Fruit fly (Drosophila melanogaster): ENCODE measurements around the gene CG9922.

CG9922 gene

dm6 chr3R:14025795-14026194, 10.4 kb downstream of the CG9922 start (continued):
- no peak for TF ChIP-seq CG4854 (GFP tag; optimal IDR thresholded peaks at IDR 0.05)
- no peak for TF ChIP-seq CG7928 (GFP tag; optimal IDR thresholded peaks at IDR 0.05)
- TF ChIP-seq prd (optimal IDR thresholded peaks at IDR 0.05) = no peak
- TF ChIP-seq prd (GFP tag; IDR thresholded peaks at IDR 0.05) = no peak
- no peak for TF ChIP-seq CG31388 (GFP tag; optimal IDR thresholded peaks at IDR 0.05)
- TF ChIP-seq CG34224 (GFP tag; IDR thresholded peaks at IDR 0.05; ENCODE audit: partially characterized antibody) = no peak
- TF ChIP-seq nau (GFP tag; optimal IDR thresholded peaks at IDR 0.05) = no peak
- no peak for TF ChIP-seq so (GFP tag; IDR thresholded peaks at IDR 0.05)
- no peak for TF ChIP-seq Dek (tag; optimal IDR thresholded peaks at IDR 0.05)
- no peak for TF ChIP-seq tap (tag; optimal IDR thresholded peaks at IDR 0.05)
- no peak for TF ChIP-seq sc (optimal IDR thresholded peaks at IDR 0.05)
- no peak for TF ChIP-seq sc (GFP tag; optimal IDR thresholded peaks at IDR 0.05)
- TF ChIP-seq scrt (GFP tag; optimal IDR thresholded peaks at IDR 0.05) = no peak
- peak; percentile 43 for TF ChIP-seq CG13296 (GFP tag; optimal IDR thresholded peaks at IDR 0.05)
- peak in 1 of 2 experiments; percentile 43 for TF ChIP-seq Eip74EF (GFP tag; optimal IDR thresholded peaks at IDR 0.05)
- no peak for TF ChIP-seq bcd (GFP tag; optimal IDR thresholded peaks at IDR 0.05)
- no peak for TF ChIP-seq BEAF-32 (GFP tag; optimal IDR thresholded peaks at IDR 0.05)
- TF ChIP-seq repo (GFP tag; optimal IDR thresholded peaks at IDR 0.05) = no peak
- no peak for TF ChIP-seq p53 (GFP tag; optimal IDR thresholded peaks at IDR 0.05)
- TF ChIP-seq H15 (GFP tag; IDR thresholded peaks at IDR 0.05) = no peak
- no peak for TF ChIP-seq dan (GFP tag; IDR thresholded peaks at IDR 0.05)
- no peak for TF ChIP-seq dysf (GFP tag; IDR thresholded peaks at IDR 0.05)
- TF ChIP-seq Spps (tag; optimal IDR thresholded peaks at IDR 0.05) = no peak
- TF ChIP-seq Oaz (GFP tag; IDR thresholded peaks at IDR 0.05) = no peak
- TF ChIP-seq nerfin-1 (tag; optimal IDR thresholded peaks at IDR 0.05) = no peak
- TF ChIP-seq Meics (GFP tag; optimal IDR thresholded peaks at IDR 0.05) = no peak
- TF ChIP-seq Elba2 (GFP tag; optimal IDR thresholded peaks at IDR 0.05) = no peak
- TF ChIP-seq CG18619 (GFP tag; optimal IDR thresholded peaks at IDR 0.05) = no peak
- no peak for TF ChIP-seq tna (GFP tag; IDR thresholded peaks at IDR 0.05; ENCODE audit: partially characterized antibody)
- peak; percentile 75 for TF ChIP-seq Drgx (GFP tag; IDR thresholded peaks at IDR 0.05)
- no peak for TF ChIP-seq ham (GFP tag; IDR thresholded peaks at IDR 0.05)
- TF ChIP-seq pfk (GFP tag; optimal IDR thresholded peaks at IDR 0.05) = no peak
- no peak for TF ChIP-seq CG8089 (GFP tag; optimal IDR thresholded peaks at IDR 0.05)

dm6 chr3R:14024919-14025387, 11.2 kb downstream of the CG9922 start:
- peak; percentile 45 for TF ChIP-seq Fer1 (GFP tag; optimal IDR thresholded peaks at IDR 0.05)
- TF ChIP-seq Camta (GFP tag; optimal IDR thresholded peaks at IDR 0.05) = no peak
- TF ChIP-seq CG17829 (tag; optimal IDR thresholded peaks at IDR 0.05) = peak; percentile 1
- TF ChIP-seq CG16813 (GFP tag; IDR thresholded peaks at IDR 0.05; ENCODE audit: partially characterized antibody) = peak; percentile 17; the same call in 1 of the 3 replicates
- peak; percentile 81 for TF ChIP-seq Adf1 (GFP tag; IDR thresholded peaks at IDR 0.05)
- TF ChIP-seq CG42726 (GFP tag; IDR thresholded peaks at IDR 0.05; ENCODE audit: partially characterized antibody) = peak; percentile 47; the same call in 1 of the 2 replicates
- TF ChIP-seq nerfin-2 (GFP tag; IDR thresholded peaks at IDR 0.05; ENCODE audit: partially characterized antibody) = no peak
- peak; percentile 28 for TF ChIP-seq kah (GFP tag; optimal IDR thresholded peaks at IDR 0.05)
- peak; percentile 17 for TF ChIP-seq D19B (GFP tag; optimal IDR thresholded peaks at IDR 0.05)
- no peak for TF ChIP-seq tup (GFP tag; optimal IDR thresholded peaks at IDR 0.05)
- peak; percentile 27 for TF ChIP-seq mam (GFP tag; optimal IDR thresholded peaks at IDR 0.05)
- peak; percentile 22 for TF ChIP-seq CG17568 (GFP tag; optimal IDR thresholded peaks at IDR 0.05)
- TF ChIP-seq CG18011 (GFP tag; optimal IDR thresholded peaks at IDR 0.05) = peak; percentile 14
- TF ChIP-seq Dip3 (GFP tag; optimal IDR thresholded peaks at IDR 0.05) = peak; percentile 56
- no peak for TF ChIP-seq CG10267 (tag; optimal IDR thresholded peaks at IDR 0.05)
- TF ChIP-seq CG15601 (tag; optimal IDR thresholded peaks at IDR 0.05) = peak; percentile 24
- TF ChIP-seq Hr51 (GFP tag; optimal IDR thresholded peaks at IDR 0.05) = peak; percentile 13 to 16
- no peak for TF ChIP-seq ase (GFP tag; IDR thresholded peaks at IDR 0.05)
- TF ChIP-seq Blimp-1 (GFP tag; optimal IDR thresholded peaks at IDR 0.05) = peak; percentile 84
